Fruit fly (Drosophila melanogaster): Measurements from ENCODE around the gene Ufsp2.

Ufsp2 gene

dm6 chr3L:15627295-15627694, 50.9 kb downstream of the Ufsp2 start:
- TF ChIP-seq sage (GFP tag; optimal IDR thresholded peaks at IDR 0.05) (no peak), OdsH (GFP tag; optimal IDR thresholded peaks at IDR 0.05) (no peak), fru (GFP tag; optimal IDR thresholded peaks at IDR 0.05) (no peak)
